Worm (Caenorhabditis elegans) whole organism, early embryonic: ENCODE results near the gene srab-9.

Experiments used
- B0310.2 ChIP-seq: sonication (generic microtip); optimal IDR thresholded peaks from 2 replicates; lab custom pipeline; 2016; ENCODE audit warnings: mild to moderate bottlenecking, missing genetic modification characterization, missing compliant biosample characterization
- aly-1 ChIP-seq: sonication (generic microtip); optimal IDR thresholded peaks from 2 replicates; lab custom pipeline; 2016; ENCODE audit warnings: missing genetic modification characterization, missing compliant biosample characterization
- ama-1 ChIP-seq: fragments of 150-350 bp; optimal IDR thresholded peaks from 2 replicates; lab custom pipeline; 2014
- flt-1 ChIP-seq: fragments of 200-800 bp; sonication (Bioruptor generic); IDR thresholded peaks from 2 replicates; pipeline ENCODE4 v1.3.6; 2022; ENCODE audit warnings: missing genetic modification characterization, missing compliant biosample characterization
- scrt-1 ChIP-seq: fragments of 200-800 bp; sonication (Bioruptor generic); IDR thresholded peaks from 2 replicates; pipeline ENCODE4 v1.3.6; 2022; ENCODE audit warnings: missing genetic modification characterization, missing compliant biosample characterization
- sea-1 ChIP-seq: fragments of 200-800 bp; sonication (Bioruptor generic); conservative IDR thresholded peaks from 2 replicates; pipeline ENCODE4 v1.3.6; 2022; ENCODE audit warnings: missing genetic modification characterization, missing compliant biosample characterization
- tbx-11 ChIP-seq: fragments of 200-800 bp; sonication (Bioruptor generic); IDR thresholded peaks from 2 replicates; pipeline ENCODE4 v1.3.6; 2022; ENCODE audit warnings: missing genetic modification characterization, missing compliant biosample characterization
- tbx-37 ChIP-seq: fragments of 200-800 bp; sonication (Bioruptor generic); conservative IDR thresholded peaks from 2 replicates; pipeline ENCODE4 v1.3.6; 2022; ENCODE audit warnings: missing genetic modification reagents, missing genetic modification characterization, missing compliant biosample characterization

DNA sequence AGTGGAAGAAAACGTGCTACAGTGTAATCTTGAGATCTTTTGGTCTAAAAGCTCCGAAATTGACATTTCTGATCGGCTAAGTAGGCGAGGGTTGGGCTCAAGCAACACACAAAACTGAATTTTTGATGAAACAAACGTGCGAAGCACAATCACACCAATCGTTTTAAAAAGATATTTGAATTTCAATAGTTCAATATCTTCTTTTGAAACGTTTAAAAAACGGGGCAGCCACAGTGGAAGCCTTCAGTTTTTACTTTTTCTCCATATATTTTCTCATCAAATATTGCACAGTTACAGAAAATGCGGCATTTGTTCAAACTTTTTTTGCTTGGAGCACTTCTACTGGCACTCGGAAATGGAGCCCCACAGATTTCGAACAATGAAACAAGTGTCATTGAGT is 25.2 kb upstream of the srab-9 start, which contains the start of gene C36C5.4:
- TF ChIP-seq B0310.2 (no peak), scrt-1 (GFP tag; lab: Robert Waterston, UW) (no peak), flt-1 (GFP tag; lab: Robert Waterston, UW) (no peak), ama-1 (no peak), tbx-11 (GFP tag; lab: Robert Waterston, UW) (no peak), aly-1 (tag; lab: Kevin White, UChicago) (no peak), sea-1 (GFP tag; lab: Robert Waterston, UW) (no peak), tbx-37 (GFP tag; lab: Robert Waterston, UW) (no peak)
